Worm (Caenorhabditis elegans) whole organism, L2 larva: Measurements from ENCODE around the gene rpl-26.
A peak's percentile ranks its signal among the peaks of the same experiment; 100 is the strongest.

Experiments
- C34F6.9 ChIP-seq: fragments of 150-350 bp; optimal IDR thresholded peaks from 2 replicates; lab custom pipeline; 2014; ENCODE audit warnings: missing biosample characterization, missing genetic modification characterization
- F13H6.1 ChIP-seq: sonication (generic microtip); optimal IDR thresholded peaks from 2 replicates; lab custom pipeline; 2016; ENCODE audit warnings: missing genetic modification characterization, missing compliant biosample characterization
- R02D3.7 ChIP-seq: fragments of 150-350 bp; optimal IDR thresholded peaks from 2 replicates; lab custom pipeline; 2014; ENCODE audit warnings: missing biosample characterization, missing genetic modification characterization
- Y55F3AM.14 ChIP-seq: fragments of 200-800 bp; sonication (Bioruptor generic); optimal IDR thresholded peaks from 2 replicates; lab custom pipeline; 2018; ENCODE audit warnings: mild to moderate bottlenecking, missing genetic modification characterization, missing compliant biosample characterization
- ZK546.5 ChIP-seq: sonication (generic microtip); optimal IDR thresholded peaks from 2 replicates; lab custom pipeline; 2017; ENCODE audit warnings: missing biosample characterization, missing genetic modification characterization
- alr-1 ChIP-seq: fragments of 150-350 bp; optimal IDR thresholded peaks from 2 replicates; lab custom pipeline; 2014; ENCODE audit warnings: missing biosample characterization, missing genetic modification characterization
- aly-2 ChIP-seq: fragments of 150-350 bp; optimal IDR thresholded peaks from 2 replicates; lab custom pipeline; 2014; ENCODE audit warnings: missing biosample characterization, missing genetic modification characterization
- ama-1 ChIP-seq: fragments of 150-350 bp; optimal IDR thresholded peaks from 2 replicates; lab custom pipeline; 2018; ENCODE audit warnings: inconsistent platforms
- blmp-1 ChIP-seq: sonication (generic microtip); optimal IDR thresholded peaks from 2 replicates; lab custom pipeline; 2017; ENCODE audit warnings: missing genetic modification characterization, mild to moderate bottlenecking, missing compliant biosample characterization, antibody characterized with exemption, moderate library complexity; ENCODE audit not compliant: insufficient read depth
- ceh-16 ChIP-seq: fragments of 150-350 bp; optimal IDR thresholded peaks from 2 replicates; lab custom pipeline; 2014; ENCODE audit warnings: missing biosample characterization, missing genetic modification characterization
- ceh-82 ChIP-seq: fragments of 150-350 bp; optimal IDR thresholded peaks from 2 replicates; lab custom pipeline; 2014; ENCODE audit warnings: missing biosample characterization, missing genetic modification characterization
- crh-2 ChIP-seq: sonication (generic microtip); optimal IDR thresholded peaks from 2 replicates; lab custom pipeline; 2017; ENCODE audit warnings: missing biosample characterization, missing genetic modification characterization
- dmd-4 ChIP-seq: sonication (generic microtip); optimal IDR thresholded peaks from 2 replicates; lab custom pipeline; 2017; ENCODE audit warnings: missing biosample characterization, missing genetic modification characterization
- egl-27 ChIP-seq: sonication (generic microtip); optimal IDR thresholded peaks from 3 replicates; lab custom pipeline; 2017; ENCODE audit warnings: missing biosample characterization, missing genetic modification reagents, missing genetic modification characterization
- elt-1 ChIP-seq: fragments of 150-350 bp; optimal IDR thresholded peaks from 2 replicates; lab custom pipeline; 2014; ENCODE audit warnings: missing biosample characterization, missing genetic modification characterization
- elt-3 ChIP-seq: sonication (generic microtip); optimal IDR thresholded peaks from 2 replicates; lab custom pipeline; 2017; ENCODE audit warnings: missing biosample characterization, missing genetic modification characterization
- fos-1 ChIP-seq: fragments of 150-350 bp; optimal IDR thresholded peaks from 2 replicates; lab custom pipeline; 2014; ENCODE audit warnings: missing biosample characterization, missing genetic modification characterization
- gmeb-1 ChIP-seq: fragments of 150-350 bp; optimal IDR thresholded peaks from 2 replicates; lab custom pipeline; 2014; ENCODE audit warnings: missing biosample characterization, missing genetic modification characterization
- lin-11 ChIP-seq: fragments of 150-350 bp; sonication (generic microtip); optimal IDR thresholded peaks from 2 replicates; lab custom pipeline; 2014; ENCODE audit warnings: missing biosample characterization, missing genetic modification characterization, inconsistent platforms, mixed read lengths
- lin-13 ChIP-seq: fragments of 150-350 bp; optimal IDR thresholded peaks from 2 replicates; lab custom pipeline; 2014; ENCODE audit warnings: missing biosample characterization, missing genetic modification reagents, missing genetic modification characterization
- lin-39 ChIP-seq: fragments of 150-350 bp; optimal IDR thresholded peaks from 2 replicates; lab custom pipeline; 2014; ENCODE audit warnings: missing biosample characterization, missing genetic modification reagents, missing genetic modification characterization
- lsy-2 ChIP-seq, 2 experiments: fragments of 150-350 bp in 1 of 2; sonication (generic microtip) in 1 of 2; optimal IDR thresholded peaks; 2 replicates each; lab custom pipeline; 2014 to 2017; ENCODE audit warnings: missing biosample characterization in 2 of 2, missing genetic modification characterization in 2 of 2
- mab-5 ChIP-seq: fragments of 150-350 bp; optimal IDR thresholded peaks from 2 replicates; lab custom pipeline; 2014; ENCODE audit warnings: missing biosample characterization, missing genetic modification characterization
- mbf-1 ChIP-seq: sonication (generic microtip); optimal IDR thresholded peaks from 2 replicates; lab custom pipeline; 2017; ENCODE audit warnings: missing biosample characterization, missing genetic modification characterization
- mdl-1 ChIP-seq, 2 experiments: fragments of 150-350 bp in 1 of 2; sonication (generic microtip) in 1 of 2; optimal IDR thresholded peaks; 2 replicates each; lab custom pipeline; 2017; ENCODE audit warnings: missing biosample characterization in 2 of 2, missing genetic modification characterization in 2 of 2
- nhr-10 ChIP-seq: sonication (generic microtip); optimal IDR thresholded peaks from 2 replicates; lab custom pipeline; 2017; ENCODE audit warnings: missing biosample characterization, missing genetic modification characterization
- nhr-11 ChIP-seq: fragments of 150-350 bp; optimal IDR thresholded peaks from 2 replicates; lab custom pipeline; 2014; ENCODE audit warnings: missing biosample characterization, missing genetic modification characterization
- nhr-12 ChIP-seq: fragments of 150-350 bp; optimal IDR thresholded peaks from 2 replicates; lab custom pipeline; 2014; ENCODE audit warnings: missing biosample characterization, missing genetic modification characterization
- nhr-129 ChIP-seq: fragments of 150-350 bp; optimal IDR thresholded peaks from 2 replicates; lab custom pipeline; 2014; ENCODE audit warnings: missing biosample characterization, missing genetic modification characterization
- nhr-21 ChIP-seq: fragments of 150-350 bp; optimal IDR thresholded peaks from 2 replicates; lab custom pipeline; 2014; ENCODE audit warnings: missing biosample characterization, missing genetic modification characterization
- nhr-23 ChIP-seq: fragments of 150-350 bp; optimal IDR thresholded peaks from 2 replicates; lab custom pipeline; 2014; ENCODE audit warnings: missing biosample characterization, missing genetic modification reagents, missing genetic modification characterization
- nhr-237 ChIP-seq: fragments of 150-350 bp; optimal IDR thresholded peaks from 2 replicates; lab custom pipeline; 2014; ENCODE audit warnings: missing biosample characterization, missing genetic modification characterization
- nhr-25 ChIP-seq: fragments of 150-350 bp; sonication (generic microtip); optimal IDR thresholded peaks from 3 replicates; lab custom pipeline; 2014; ENCODE audit warnings: missing biosample characterization, missing genetic modification characterization
- nhr-6 ChIP-seq: fragments of 150-350 bp; optimal IDR thresholded peaks from 2 replicates; lab custom pipeline; 2014; ENCODE audit warnings: missing biosample characterization, missing genetic modification characterization
- nhr-77 ChIP-seq: fragments of 150-350 bp; optimal IDR thresholded peaks from 2 replicates; lab custom pipeline; 2014; ENCODE audit warnings: missing biosample characterization, missing genetic modification characterization
- peb-1 ChIP-seq: fragments of 150-350 bp; optimal IDR thresholded peaks from 2 replicates; lab custom pipeline; 2014; ENCODE audit warnings: missing biosample characterization, missing genetic modification characterization
- sem-4 ChIP-seq: fragments of 150-350 bp; optimal IDR thresholded peaks from 2 replicates; lab custom pipeline; 2014; ENCODE audit warnings: missing biosample characterization, missing genetic modification reagents, missing genetic modification characterization
- skn-1 ChIP-seq: sonication (generic microtip); optimal IDR thresholded peaks from 2 replicates; lab custom pipeline; 2017; ENCODE audit warnings: missing biosample characterization, missing genetic modification characterization
- sma-3 ChIP-seq: sonication (generic microtip); optimal IDR thresholded peaks from 2 replicates; lab custom pipeline; 2016; ENCODE audit warnings: missing genetic modification reagents, missing genetic modification characterization, missing compliant biosample characterization
- sma-9 ChIP-seq, 2 experiments: fragments of 150-350 bp in 1 of 2; sonication (generic microtip) in 1 of 2; optimal IDR thresholded peaks; 2 replicates each; lab custom pipeline; 2014 to 2016; ENCODE audit warnings: missing genetic modification characterization in 2 of 2, mild to moderate bottlenecking in 1 of 2, missing biosample characterization in 1 of 2, missing compliant biosample characterization in 1 of 2, missing genetic modification reagents in 1 of 2, moderate library complexity in 1 of 2
- snpc-4 ChIP-seq: fragments of 150-350 bp; optimal IDR thresholded peaks from 2 replicates; lab custom pipeline; 2014; ENCODE audit warnings: missing biosample characterization, missing genetic modification characterization
- unc-39 ChIP-seq: fragments of 150-350 bp; optimal IDR thresholded peaks from 2 replicates; lab custom pipeline; 2014; ENCODE audit warnings: missing biosample characterization, missing genetic modification characterization
- unc-55 ChIP-seq: fragments of 150-350 bp; sonication (generic microtip); optimal IDR thresholded peaks from 3 replicates; lab custom pipeline; 2014; ENCODE audit warnings: missing biosample characterization, missing genetic modification reagents, missing genetic modification characterization
- unc-62 ChIP-seq: fragments of 150-350 bp; optimal IDR thresholded peaks from 2 replicates; lab custom pipeline; 2014; ENCODE audit warnings: missing biosample characterization, missing genetic modification reagents, missing genetic modification characterization
- zag-1 ChIP-seq: fragments of 150-350 bp; optimal IDR thresholded peaks from 2 replicates; lab custom pipeline; 2014; ENCODE audit warnings: missing biosample characterization, missing genetic modification characterization
- ztf-1 ChIP-seq: fragments of 200-800 bp; sonication (Bioruptor generic); conservative IDR thresholded peaks from 2 replicates; pipeline ENCODE4 v1.3.6; 2022; ENCODE audit warnings: missing genetic modification characterization, missing compliant biosample characterization
- ztf-11 ChIP-seq: sonication (generic microtip); optimal IDR thresholded peaks from 2 replicates; lab custom pipeline; 2017; ENCODE audit warnings: missing biosample characterization, missing genetic modification characterization
- ztf-4 ChIP-seq: fragments of 150-350 bp; optimal IDR thresholded peaks from 2 replicates; lab custom pipeline; 2014; ENCODE audit warnings: missing biosample characterization, missing genetic modification characterization

The rpl-26 gene

DNA sequence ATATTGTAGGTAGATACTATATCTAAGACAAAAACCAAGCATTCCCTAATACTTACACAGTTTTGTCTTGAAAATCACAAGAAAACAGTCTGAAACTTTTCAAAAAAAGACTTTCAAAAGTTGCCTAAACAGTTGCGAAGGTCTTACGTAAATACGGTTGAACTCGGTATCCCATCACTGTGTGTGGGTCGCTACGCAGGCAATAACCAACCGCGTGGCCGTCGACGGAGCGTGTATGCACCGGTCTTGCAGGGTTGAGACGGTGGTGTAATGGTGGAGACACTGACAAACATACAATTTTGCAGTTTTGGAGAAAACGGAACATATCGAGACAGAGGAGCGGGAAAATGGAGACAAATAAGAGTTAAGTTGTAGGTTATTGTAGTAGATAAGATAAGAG, 41.4 kb upstream of the rpl-26 start, which contains the start of gene iff-2:
Gene iff-2, minus strand, starts transcription at position 141 of the 400 bp plus-strand sequence.
- TF ChIP-seq ceh-82 (tag; lab: Kevin White, UChicago) (peak; percentile 92), nhr-77 (peak; percentile 89), snpc-4 (tag; lab: Kevin White, UChicago) (peak; percentile 93), nhr-237 (tag; lab: Kevin White, UChicago) (peak; percentile 77), crh-2 (tag; lab: Kevin White, UChicago) (peak; percentile 100), unc-39 (tag; lab: Kevin White, UChicago) (peak; percentile 88), gmeb-1 (tag; lab: Kevin White, UChicago) (peak; percentile 98), peb-1 (tag; lab: Kevin White, UChicago) (peak; percentile 61), lin-13 (GFP tag; lab: Kevin White, UChicago) (peak; percentile 99), sma-3 (GFP tag; lab: Kevin White, UChicago) (peak; percentile 100), zag-1 (tag; lab: Kevin White, UChicago) (peak; percentile 99), nhr-25 (tag; lab: Kevin White, UChicago) (peak; percentile 99), mab-5 (tag; lab: Kevin White, UChicago) (peak; percentile 97), unc-62 (GFP tag; lab: Kevin White, UChicago) (peak; percentile 92), unc-55 (peak; percentile 100), F13H6.1 (tag; lab: Kevin White, UChicago) (peak; percentile 99), ceh-16 (tag; lab: Kevin White, UChicago) (peak; percentile 99), lin-39 (tag; lab: Kevin White, UChicago) (no peak), nhr-23 (no peak), elt-3 (tag; lab: Kevin White, UChicago) (no peak), lsy-2 (tag; optimal IDR thresholded peaks at IDR 0.05; lab: Kevin White, UChicago) (peak; percentile 94 to 98), fos-1 (peak; percentile 99), blmp-1 (peak; percentile 97), sma-9 (GFP tag; optimal IDR thresholded peaks at IDR 0.05; lab: Kevin White, UChicago) (peak; percentile 99), sma-9 (tag; optimal IDR thresholded peaks at IDR 0.05; lab: Kevin White, UChicago) (no peak), aly-2 (tag; lab: Kevin White, UChicago) (no peak), mbf-1 (tag; lab: Kevin White, UChicago) (no peak), ama-1 (lab: Kevin White, UChicago) (peak; percentile 89), nhr-129 (peak; percentile 99), egl-27 (tag; lab: Kevin White, UChicago) (peak; percentile 98), nhr-11 (peak; percentile 22), mdl-1 (tag; optimal IDR thresholded peaks at IDR 0.05; lab: Kevin White, UChicago) (peak; percentile 93 to 99), R02D3.7 (tag; lab: Kevin White, UChicago) (peak; percentile 68), Y55F3AM.14 (peak; percentile 96), ztf-1 (GFP tag; lab: Robert Waterston, UW) (no peak), ztf-4 (peak; percentile 99), ztf-11 (peak; percentile 37), skn-1 (tag; lab: Kevin White, UChicago) (peak; percentile 94), sem-4 (tag; lab: Kevin White, UChicago) (peak; percentile 99), nhr-12 (tag; lab: Kevin White, UChicago) (peak; percentile 65), lin-11 (tag; lab: Kevin White, UChicago) (peak; percentile 100), dmd-4 (tag; lab: Kevin White, UChicago) (no peak), C34F6.9 (tag; lab: Kevin White, UChicago) (peak; percentile 100), nhr-21 (tag; lab: Kevin White, UChicago) (peak; percentile 99), elt-1 (tag; lab: Kevin White, UChicago) (no peak), ZK546.5 (tag; lab: Kevin White, UChicago) (peak; percentile 93), nhr-6 (tag; lab: Kevin White, UChicago) (peak; percentile 99), alr-1 (no peak), nhr-10 (tag; lab: Kevin White, UChicago) (peak; percentile 92)
